Worm (Caenorhabditis elegans) whole organism, L4 larva: ENCODE measurements around the gene chil-19.

Source experiments
- F37D6.2 ChIP-seq: sonication (generic microtip); optimal IDR thresholded peaks from 2 replicates; lab custom pipeline; 2016; ENCODE audit warnings: mild to moderate bottlenecking, missing genetic modification characterization, missing compliant biosample characterization
- T20F7.1 ChIP-seq: fragments of 200-800 bp; sonication (Bioruptor generic); optimal IDR thresholded peaks from 2 replicates; lab custom pipeline; 2018; ENCODE audit warnings: mild to moderate bottlenecking, missing genetic modification characterization, missing compliant biosample characterization
- Y48G9A.11 ChIP-seq: fragments of 200-800 bp; sonication (Bioruptor generic); IDR thresholded peaks from 2 replicates; pipeline ENCODE4 v1.3.6; 2022; ENCODE audit warnings: missing genetic modification reagents, missing genetic modification characterization, missing compliant biosample characterization
- Y5F2A.4 ChIP-seq: fragments of 200-800 bp; sonication (Bioruptor generic); optimal IDR thresholded peaks from 2 replicates; lab custom pipeline; 2018; ENCODE audit warnings: mild to moderate bottlenecking, missing genetic modification characterization, missing compliant biosample characterization
- Y75B8A.6 ChIP-seq: fragments of 200-800 bp; sonication (Bioruptor generic); IDR thresholded peaks from 2 replicates; pipeline ENCODE4 v1.3.6; 2022; ENCODE audit warnings: missing genetic modification reagents, missing genetic modification characterization, missing compliant biosample characterization
- aha-1 ChIP-seq: fragments of 150-350 bp; peaks from one replicate; lab custom pipeline; 2014; ENCODE audit warnings: missing biosample characterization, missing genetic modification characterization
- attf-4 ChIP-seq: sonication (generic microtip); optimal IDR thresholded peaks from 3 replicates; lab custom pipeline; 2017; ENCODE audit warnings: missing biosample characterization, missing genetic modification characterization
- ceh-20 ChIP-seq: fragments of 200-800 bp; sonication (Bioruptor generic); IDR thresholded peaks from 2 replicates; pipeline ENCODE4 v1.3.6; 2022; ENCODE audit warnings: missing genetic modification reagents, missing genetic modification characterization, missing compliant biosample characterization
- daf-12 ChIP-seq: fragments of 150-350 bp; optimal IDR thresholded peaks from 2 replicates; lab custom pipeline; 2014; ENCODE audit warnings: missing biosample characterization, missing genetic modification reagents, missing genetic modification characterization
- daf-16 ChIP-seq, 3 experiments: sonication (generic microtip); optimal IDR thresholded peaks; 2 replicates each; lab custom pipeline; 2016 to 2017; ENCODE audit warnings: missing genetic modification characterization in 3 of 3, missing genetic modification reagents in 3 of 3, mild to moderate bottlenecking in 2 of 3, missing compliant biosample characterization in 2 of 3, missing biosample characterization in 1 of 3, moderate library complexity in 1 of 3
- dmd-6 ChIP-seq: fragments of 200-800 bp; sonication (Bioruptor generic); IDR thresholded peaks from 2 replicates; pipeline ENCODE4 v1.3.6; 2022; ENCODE audit warnings: missing genetic modification reagents, missing genetic modification characterization, missing compliant biosample characterization
- duxl-1 ChIP-seq: sonication (generic microtip); optimal IDR thresholded peaks from 2 replicates; lab custom pipeline; 2016; ENCODE audit warnings: mild to moderate bottlenecking, missing genetic modification characterization, moderate library complexity, missing compliant biosample characterization; ENCODE audit not compliant: poor library complexity
- dve-1 ChIP-seq: sonication (generic microtip); optimal IDR thresholded peaks from 2 replicates; lab custom pipeline; 2017; ENCODE audit warnings: antibody characterized with exemption, mild to moderate bottlenecking, missing genetic modification characterization, missing compliant biosample characterization; ENCODE audit not compliant: insufficient read depth
- egl-43 ChIP-seq: fragments of 200-800 bp; sonication (Bioruptor generic); IDR thresholded peaks from 2 replicates; pipeline ENCODE4 v1.3.6; 2022; ENCODE audit warnings: missing genetic modification reagents, missing genetic modification characterization, missing compliant biosample characterization
- fkh-10 ChIP-seq: fragments of 150-350 bp; optimal IDR thresholded peaks from 2 replicates; lab custom pipeline; 2014; ENCODE audit warnings: missing biosample characterization, missing genetic modification reagents, missing genetic modification characterization
- fos-1 ChIP-seq: fragments of 150-350 bp; optimal IDR thresholded peaks from 2 replicates; lab custom pipeline; 2014; ENCODE audit warnings: missing biosample characterization, missing genetic modification characterization
- gei-8 ChIP-seq: fragments of 200-800 bp; sonication (Bioruptor generic); optimal IDR thresholded peaks from 2 replicates; lab custom pipeline; 2018; ENCODE audit warnings: mild to moderate bottlenecking, missing genetic modification characterization, missing compliant biosample characterization
- hlh-11 ChIP-seq: fragments of 200-800 bp; sonication (Bioruptor generic); optimal IDR thresholded peaks from 2 replicates; lab custom pipeline; 2018; ENCODE audit warnings: mild to moderate bottlenecking, missing genetic modification characterization, missing compliant biosample characterization
- hlh-30 ChIP-seq: sonication (generic microtip); optimal IDR thresholded peaks from 2 replicates; lab custom pipeline; 2017; ENCODE audit warnings: antibody characterized with exemption, mild to moderate bottlenecking, missing genetic modification characterization, missing compliant biosample characterization; ENCODE audit not compliant: insufficient read depth
- hmg-1.1 ChIP-seq: fragments of 200-800 bp; sonication (Bioruptor generic); IDR thresholded peaks from 2 replicates; pipeline ENCODE4 v1.3.6; 2022; ENCODE audit warnings: missing genetic modification reagents, missing genetic modification characterization, missing compliant biosample characterization
- lim-7 ChIP-seq: fragments of 200-800 bp; sonication (Bioruptor generic); IDR thresholded peaks from 2 replicates; pipeline ENCODE4 v1.3.6; 2022; ENCODE audit warnings: missing genetic modification characterization, missing compliant biosample characterization
- lin-1 ChIP-seq: fragments of 200-800 bp; sonication (Bioruptor generic); IDR thresholded peaks from 2 replicates; pipeline ENCODE4 v1.3.6; 2022; ENCODE audit warnings: missing genetic modification reagents, missing genetic modification characterization, missing compliant biosample characterization
- lin-13 ChIP-seq: fragments of 150-350 bp; optimal IDR thresholded peaks from 2 replicates; lab custom pipeline; 2014; ENCODE audit warnings: missing biosample characterization, missing genetic modification reagents, missing genetic modification characterization
- madf-5 ChIP-seq, 2 experiments: fragments of 200-800 bp; sonication (Bioruptor generic); IDR thresholded peaks; 2 replicates each; pipeline ENCODE4 v1.3.6; 2022; ENCODE audit warnings: missing compliant biosample characterization in 2 of 2, missing genetic modification characterization in 2 of 2
- madf-9 ChIP-seq: fragments of 200-800 bp; sonication (Bioruptor generic); conservative IDR thresholded peaks from 2 replicates; pipeline ENCODE4 v1.3.6; 2022; ENCODE audit warnings: missing genetic modification reagents, missing genetic modification characterization, missing compliant biosample characterization
- mdl-1 ChIP-seq, 2 experiments: fragments of 150-350 bp in 1 of 2; sonication (generic microtip) in 1 of 2; optimal IDR thresholded peaks; 2 replicates each; lab custom pipeline; 2014 to 2017; ENCODE audit warnings: missing biosample characterization in 2 of 2, missing genetic modification characterization in 2 of 2
- mxl-3 ChIP-seq: fragments of 200-800 bp; sonication (Bioruptor generic); optimal IDR thresholded peaks from 2 replicates; lab custom pipeline; 2018; ENCODE audit warnings: mild to moderate bottlenecking, missing genetic modification characterization, missing compliant biosample characterization
- nhr-10 ChIP-seq: fragments of 150-350 bp; optimal IDR thresholded peaks from 2 replicates; lab custom pipeline; 2014; ENCODE audit warnings: missing biosample characterization, missing genetic modification characterization
- nhr-28 ChIP-seq: fragments of 150-350 bp; optimal IDR thresholded peaks from 2 replicates; lab custom pipeline; 2014; ENCODE audit warnings: missing biosample characterization, missing genetic modification characterization
- nhr-48 ChIP-seq: sonication (generic microtip); optimal IDR thresholded peaks from 2 replicates; lab custom pipeline; 2016; ENCODE audit warnings: mild to moderate bottlenecking, missing genetic modification characterization, missing compliant biosample characterization
- pha-4 ChIP-seq, 2 experiments: fragments of 150-350 bp in 1 of 2; fragments of 200-800 bp in 1 of 2; sonication (Bioruptor generic) in 1 of 2; IDR thresholded peaks in 1 of 2; optimal IDR thresholded peaks in 1 of 2; 2 replicates each; pipeline versions ENCODE4 v1.3.6 to Lab custom; 2014 to 2022; ENCODE audit warnings: missing genetic modification characterization in 2 of 2, missing genetic modification reagents in 2 of 2, missing biosample characterization in 1 of 2, missing compliant biosample characterization in 1 of 2
- php-3 ChIP-seq: fragments of 200-800 bp; sonication (Bioruptor generic); IDR thresholded peaks from 2 replicates; pipeline ENCODE4 v1.3.6; 2022; ENCODE audit warnings: missing genetic modification reagents, missing genetic modification characterization, missing compliant biosample characterization
- pqm-1 ChIP-seq: sonication (generic microtip); optimal IDR thresholded peaks from 2 replicates; lab custom pipeline; 2017; ENCODE audit warnings: missing biosample characterization, missing genetic modification characterization
- set-16 ChIP-seq: fragments of 200-800 bp; sonication (Bioruptor generic); IDR thresholded peaks from 2 replicates; pipeline ENCODE4 v1.3.6; 2022; ENCODE audit warnings: missing genetic modification reagents, missing genetic modification characterization, missing compliant biosample characterization
- skn-1 ChIP-seq: fragments of 150-350 bp; optimal IDR thresholded peaks from 2 replicates; lab custom pipeline; 2014; ENCODE audit warnings: missing biosample characterization, missing genetic modification characterization
- snpc-4 ChIP-seq: fragments of 150-350 bp; optimal IDR thresholded peaks from 2 replicates; lab custom pipeline; 2014; ENCODE audit warnings: missing biosample characterization, missing genetic modification characterization
- unc-130 ChIP-seq: sonication (generic microtip); optimal IDR thresholded peaks from 2 replicates; lab custom pipeline; 2016; ENCODE audit warnings: missing genetic modification reagents, missing genetic modification characterization, missing compliant biosample characterization
- unc-39 ChIP-seq: sonication (generic microtip); optimal IDR thresholded peaks from 2 replicates; lab custom pipeline; 2017; ENCODE audit warnings: missing biosample characterization, missing genetic modification characterization
- unc-62 ChIP-seq, 3 experiments: fragments of 150-350 bp in 1 of 3; sonication (generic microtip); optimal IDR thresholded peaks in 2 of 3; peaks in 1 of 3; 1 replicate in 1 of 3; 2 replicates in 2 of 3; lab custom pipeline; 2014 to 2017; ENCODE audit warnings: missing biosample characterization in 3 of 3, missing genetic modification characterization in 3 of 3, missing genetic modification reagents in 3 of 3, missing genotype in 1 of 3
- vab-7 ChIP-seq: fragments of 200-800 bp; sonication (Bioruptor generic); IDR thresholded peaks from 2 replicates; pipeline ENCODE4 v1.3.6; 2022; ENCODE audit warnings: missing genetic modification reagents, missing genetic modification characterization, missing compliant biosample characterization
- zfp-3 ChIP-seq: fragments of 200-800 bp; sonication (Bioruptor generic); conservative IDR thresholded peaks from 2 replicates; pipeline ENCODE4 v1.3.6; 2022; ENCODE audit warnings: missing genetic modification reagents, missing genetic modification characterization, missing compliant biosample characterization

chil-19 gene

ce11 chrII:9487337-9487950, 33.2 kb upstream of the chil-19 start, which contains the start of gene T19H5.4 (continued):
- peak; percentile 24 for TF ChIP-seq duxl-1 (tag; lab: Kevin White, UChicago)
- TF ChIP-seq F37D6.2 = no peak
- TF ChIP-seq php-3 (GFP tag; lab: Robert Waterston, UW) = peak; percentile 38; the same call in 1 of the 2 replicates
- peak; percentile 64; the same call in 1 of the 2 replicates for TF ChIP-seq lin-1 (GFP tag; lab: Robert Waterston, UW)
- TF ChIP-seq lin-13 (GFP tag; lab: Kevin White, UChicago) = peak; percentile 16
- TF ChIP-seq pha-4 (GFP tag; IDR thresholded peaks at IDR 0.05; lab: Robert Waterston, UW) = 0 out of 2 replicates have a peak, but pooled peaks have one; percentile 50
- TF ChIP-seq pha-4 (tag; optimal IDR thresholded peaks at IDR 0.05; lab: Kevin White, UChicago) = no peak
- peak; percentile 76 for TF ChIP-seq nhr-48
- peak; percentile 92 for TF ChIP-seq hlh-30
- TF ChIP-seq nhr-10 (tag; lab: Kevin White, UChicago) = no peak
- peak; percentile 42 for TF ChIP-seq gei-8
- peak; percentile 96 for TF ChIP-seq dmd-6 (GFP tag; lab: Robert Waterston, UW)
- TF ChIP-seq set-16 (GFP tag; lab: Robert Waterston, UW) = peak; percentile 68
- TF ChIP-seq vab-7 (GFP tag; lab: Robert Waterston, UW) = 0 out of 2 replicates have a peak, but pooled peaks have one; percentile 37
- TF ChIP-seq Y5F2A.4 = no peak
- peak; percentile 96 for TF ChIP-seq mxl-3
- TF ChIP-seq T20F7.1 (GFP tag; lab: Kevin White, UChicago) = no peak
- TF ChIP-seq fos-1 (tag; lab: Kevin White, UChicago) = no peak
- TF ChIP-seq unc-130 (GFP tag; lab: Kevin White, UChicago) = no peak
- TF ChIP-seq madf-9 (GFP tag; lab: Robert Waterston, UW) = peak; percentile 38; the same call in 1 of the 2 replicates
- TF ChIP-seq lim-7 (GFP tag; lab: Robert Waterston, UW) = peak; percentile 67; the same call in 1 of the 2 replicates
- TF ChIP-seq pqm-1 (tag; lab: Kevin White, UChicago) = peak; percentile 41
- no peak for TF ChIP-seq madf-5 (GFP tag; IDR thresholded peaks at IDR 0.05; lab: Robert Waterston, UW)
- no peak for TF ChIP-seq fkh-10 (GFP tag; lab: Kevin White, UChicago)
- no peak for TF ChIP-seq snpc-4
- no peak for TF ChIP-seq Y48G9A.11 (GFP tag; lab: Robert Waterston, UW)
- TF ChIP-seq dve-1 = peak; percentile 79
- TF ChIP-seq Y75B8A.6 (GFP tag; lab: Robert Waterston, UW) = peak; percentile 53; the same call in 1 of the 2 replicates
- no peak for TF ChIP-seq unc-39 (tag; lab: Kevin White, UChicago)
- 0 out of 2 replicates have a peak, but pooled peaks have one; percentile 19 for TF ChIP-seq egl-43 (GFP tag; lab: Robert Waterston, UW)
- peak in 1 of 2 experiments; percentile 78 for TF ChIP-seq mdl-1 (tag; optimal IDR thresholded peaks at IDR 0.05; lab: Kevin White, UChicago)
- peak; percentile 65; the same call in 1 of the 2 replicates for TF ChIP-seq ceh-20 (GFP tag; lab: Robert Waterston, UW)
- TF ChIP-seq zfp-3 (GFP tag; lab: Robert Waterston, UW) = peak; percentile 44; the same call in 1 of the 2 replicates

ce11 chrII:9485081-9485730, 31.0 kb upstream of the chil-19 start:
- TF ChIP-seq attf-4 = no peak
- TF ChIP-seq pha-4 (GFP tag; IDR thresholded peaks at IDR 0.05; lab: Robert Waterston, UW) = no peak
- peak; percentile 38 for TF ChIP-seq pha-4 (tag; optimal IDR thresholded peaks at IDR 0.05; lab: Kevin White, UChicago)
- TF ChIP-seq hmg-1.1 (GFP tag; lab: Robert Waterston, UW) = no peak
- TF ChIP-seq skn-1 (tag; lab: Kevin White, UChicago) = no peak
- peak in 1 of 2 experiments; percentile 9 for TF ChIP-seq unc-62 (GFP tag; optimal IDR thresholded peaks at IDR 0.05 in 1 of 2; lab: Kevin White, UChicago)
- no peak for TF ChIP-seq unc-62 (tag; optimal IDR thresholded peaks at IDR 0.05; lab: Kevin White, UChicago)
- TF ChIP-seq aha-1 = peak; percentile 90
- no peak for TF ChIP-seq fkh-10 (GFP tag; lab: Kevin White, UChicago)
- TF ChIP-seq daf-16 (GFP tag; optimal IDR thresholded peaks at IDR 0.05; lab: Kevin White, UChicago) = no peak
- no peak for TF ChIP-seq daf-16 (tag; optimal IDR thresholded peaks at IDR 0.05; lab: Kevin White, UChicago)
- TF ChIP-seq hlh-11 (tag; lab: Kevin White, UChicago) = peak; percentile 19
- TF ChIP-seq nhr-28 = peak; percentile 75
- TF ChIP-seq mdl-1 (tag; optimal IDR thresholded peaks at IDR 0.05; lab: Kevin White, UChicago) = peak in 1 of 2 experiments; percentile 37
- no peak for TF ChIP-seq daf-12 (tag; lab: Kevin White, UChicago)
- peak; percentile 88 for TF ChIP-seq mxl-3
- TF ChIP-seq lin-1 (GFP tag; lab: Robert Waterston, UW) = no peak
